Worm (Caenorhabditis elegans) whole organism, early embryonic: ENCODE data around the gene C01G5.5.

Experiments used
- ama-1 ChIP-seq: fragments of 150-350 bp; optimal IDR thresholded peaks from 2 replicates; lab custom pipeline; 2014
- ceh-13 ChIP-seq: fragments of 200-800 bp; sonication (Bioruptor generic); optimal IDR thresholded peaks from 2 replicates; lab custom pipeline; 2018; ENCODE audit warnings: mild to moderate bottlenecking, missing genetic modification characterization, missing compliant biosample characterization
- ceh-36 ChIP-seq: sonication (generic microtip); optimal IDR thresholded peaks from 2 replicates; lab custom pipeline; 2016; ENCODE audit warnings: missing genetic modification characterization, inconsistent platforms, missing compliant biosample characterization
- flt-1 ChIP-seq: fragments of 200-800 bp; sonication (Bioruptor generic); IDR thresholded peaks from 2 replicates; pipeline ENCODE4 v1.3.6; 2022; ENCODE audit warnings: missing genetic modification characterization, missing compliant biosample characterization
- hmg-4 ChIP-seq: fragments of 200-800 bp; sonication (Bioruptor generic); optimal IDR thresholded peaks from 2 replicates; lab custom pipeline; 2018; ENCODE audit warnings: mild to moderate bottlenecking, missing genetic modification characterization, missing compliant biosample characterization
- hnd-1 ChIP-seq: sonication (generic microtip); optimal IDR thresholded peaks from 2 replicates; lab custom pipeline; 2016; ENCODE audit warnings: missing genetic modification characterization, missing compliant biosample characterization
- tbx-11 ChIP-seq: fragments of 200-800 bp; sonication (Bioruptor generic); IDR thresholded peaks from 2 replicates; pipeline ENCODE4 v1.3.6; 2022; ENCODE audit warnings: missing genetic modification characterization, missing compliant biosample characterization
- tbx-37 ChIP-seq: fragments of 200-800 bp; sonication (Bioruptor generic); conservative IDR thresholded peaks from 2 replicates; pipeline ENCODE4 v1.3.6; 2022; ENCODE audit warnings: missing genetic modification reagents, missing genetic modification characterization, missing compliant biosample characterization
- tra-4 ChIP-seq: sonication (generic microtip); optimal IDR thresholded peaks from 2 replicates; lab custom pipeline; 2017; ENCODE audit warnings: missing genetic modification characterization, missing compliant biosample characterization

ce11 chrIV:6480221-6480620 is 44.2 kb upstream of the C01G5.5 start, which contains the start of gene tyr-6:
- TF ChIP-seq tbx-37 (GFP tag; lab: Robert Waterston, UW), result no peak
- no peak for TF ChIP-seq hmg-4 (GFP tag; lab: Kevin White, UChicago)
- TF ChIP-seq ama-1 (lab: Kevin White, UChicago), result no peak
- no peak for TF ChIP-seq ceh-13 (GFP tag; lab: Kevin White, UChicago)
- no peak for TF ChIP-seq tra-4
- TF ChIP-seq flt-1 (GFP tag; lab: Robert Waterston, UW), result no peak
- no peak for TF ChIP-seq ceh-36
- no peak for TF ChIP-seq hnd-1
- TF ChIP-seq tbx-11 (GFP tag; lab: Robert Waterston, UW), result no peak
